Worm (Caenorhabditis elegans): ENCODE results near the gene dhhc-4.

The dhhc-4 gene

DNA sequence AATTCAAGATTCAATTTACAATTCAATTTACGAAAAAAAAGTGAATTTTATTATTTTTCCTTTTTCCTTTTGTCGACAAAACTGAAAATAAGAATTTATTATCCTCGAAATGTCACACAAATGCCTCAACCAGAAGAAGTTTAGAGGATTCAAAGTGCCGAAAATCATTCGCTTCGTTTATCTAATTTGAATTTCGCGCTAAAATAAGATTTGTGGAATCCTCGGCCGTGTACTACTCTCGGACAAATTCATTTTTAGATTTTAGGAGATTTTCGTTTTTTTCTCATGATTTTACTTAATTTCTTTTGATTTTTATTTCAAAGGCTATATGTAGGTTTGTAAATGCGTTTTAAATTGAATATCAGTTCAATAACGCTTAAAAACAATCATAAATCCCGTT, 19.0 kb downstream of the dhhc-4 start:
- TF ChIP-seq nfya-1 (tag; optimal IDR thresholded peaks at IDR 0.05; ENCODE audit: insufficient read depth) (no peak), daf-12 (tag; optimal IDR thresholded peaks at IDR 0.05) (no peak), mml-1 (tag; optimal IDR thresholded peaks at IDR 0.05) (no peak), sea-2 (GFP tag; optimal IDR thresholded peaks at IDR 0.05) (no peak), ama-1 (optimal IDR thresholded peaks at IDR 0.05) (no peak), jun-1 (tag; optimal IDR thresholded peaks at IDR 0.05) (no peak), ZK546.5 (tag; optimal IDR thresholded peaks at IDR 0.05) (no peak), unc-39 (tag; optimal IDR thresholded peaks at IDR 0.05) (no peak), fkh-10 (GFP tag; optimal IDR thresholded peaks at IDR 0.05) (no peak), R02D3.7 (tag; optimal IDR thresholded peaks at IDR 0.05) (no peak), elt-3 (tag; optimal IDR thresholded peaks at IDR 0.05) (no peak), nhr-28 (tag; optimal IDR thresholded peaks at IDR 0.05) (no peak), lin-39 (tag; optimal IDR thresholded peaks at IDR 0.05) (no peak), zag-1 (tag; optimal IDR thresholded peaks at IDR 0.05) (no peak), eor-1 (tag; optimal IDR thresholded peaks at IDR 0.05) (no peak)

DNA sequence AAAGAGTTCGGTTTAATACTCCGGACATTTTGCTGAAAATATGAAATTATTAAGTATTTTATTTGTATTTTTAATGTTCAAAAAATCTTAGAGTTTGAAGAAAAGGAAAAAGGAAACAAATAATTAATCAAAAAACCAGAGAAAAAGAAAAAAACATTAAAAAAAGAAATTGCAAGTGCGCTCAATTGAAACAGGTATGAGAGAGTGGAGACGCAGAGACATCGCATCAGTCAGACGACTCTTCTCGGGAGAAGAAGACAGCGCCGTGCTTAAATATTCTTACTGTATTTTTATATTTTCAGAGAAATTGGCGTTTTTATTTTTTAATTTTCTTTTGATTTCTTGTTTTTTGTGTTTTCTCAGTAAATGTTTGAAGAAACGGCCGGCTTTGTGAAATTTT, 19.5 kb downstream of the dhhc-4 start, which contains the start of gene mrpl-36:
Gene mrpl-36 (minus strand): TSS at position 34 of the 400 bp plus-strand sequence.
- no peak for TF ChIP-seq fkh-10 (GFP tag; optimal IDR thresholded peaks at IDR 0.05)
- TF ChIP-seq mml-1 (tag; optimal IDR thresholded peaks at IDR 0.05) = no peak
- TF ChIP-seq ztf-11 (tag; optimal IDR thresholded peaks at IDR 0.05) = no peak
- no peak for TF ChIP-seq unc-62 (GFP tag; optimal IDR thresholded peaks at IDR 0.05)
- TF ChIP-seq nhr-76 (tag; optimal IDR thresholded peaks at IDR 0.05) = no peak
- TF ChIP-seq lin-39 (tag; optimal IDR thresholded peaks at IDR 0.05) = peak; percentile 10
- no peak for TF ChIP-seq nhr-28 (tag; optimal IDR thresholded peaks at IDR 0.05)
- peak; percentile 20 for TF ChIP-seq egl-5 (tag; optimal IDR thresholded peaks at IDR 0.05)
- no peak for TF ChIP-seq elt-1 (tag; optimal IDR thresholded peaks at IDR 0.05)
- no peak for TF ChIP-seq ceh-16 (tag; optimal IDR thresholded peaks at IDR 0.05)
- TF ChIP-seq nhr-77 (tag; optimal IDR thresholded peaks at IDR 0.05) = no peak
- TF ChIP-seq unc-39 (tag; optimal IDR thresholded peaks at IDR 0.05) = no peak
- no peak for TF ChIP-seq tbx-2 (tag; optimal IDR thresholded peaks at IDR 0.05)
- no peak for TF ChIP-seq ceh-9 (tag; optimal IDR thresholded peaks at IDR 0.05)
- TF ChIP-seq egl-27 (tag; optimal IDR thresholded peaks at IDR 0.05) = no peak
- peak; percentile 5 for TF ChIP-seq snpc-4 (tag; optimal IDR thresholded peaks at IDR 0.05)
- TF ChIP-seq ama-1 (optimal IDR thresholded peaks at IDR 0.05) = no peak
- TF ChIP-seq elt-3 (tag; optimal IDR thresholded peaks at IDR 0.05) = no peak
- no peak for TF ChIP-seq hmg-11 (tag; optimal IDR thresholded peaks at IDR 0.05)
- peak; percentile 64 for TF ChIP-seq nfya-1 (tag; optimal IDR thresholded peaks at IDR 0.05; ENCODE audit: insufficient read depth)
- TF ChIP-seq daf-12 (tag; optimal IDR thresholded peaks at IDR 0.05) = no peak
- peak; percentile 55 for TF ChIP-seq pha-4 (tag; optimal IDR thresholded peaks at IDR 0.05)
- peak; percentile 73 for TF ChIP-seq lin-15B (tag; optimal IDR thresholded peaks at IDR 0.05)
- no peak for TF ChIP-seq fos-1 (tag; optimal IDR thresholded peaks at IDR 0.05)
- TF ChIP-seq jun-1 (tag; optimal IDR thresholded peaks at IDR 0.05) = no peak
- peak; percentile 0 for TF ChIP-seq elt-2 (tag; optimal IDR thresholded peaks at IDR 0.05)
- no peak for TF ChIP-seq mdl-1 (tag; optimal IDR thresholded peaks at IDR 0.05)
- TF ChIP-seq nhr-25 (tag; optimal IDR thresholded peaks at IDR 0.05) = no peak

DNA sequence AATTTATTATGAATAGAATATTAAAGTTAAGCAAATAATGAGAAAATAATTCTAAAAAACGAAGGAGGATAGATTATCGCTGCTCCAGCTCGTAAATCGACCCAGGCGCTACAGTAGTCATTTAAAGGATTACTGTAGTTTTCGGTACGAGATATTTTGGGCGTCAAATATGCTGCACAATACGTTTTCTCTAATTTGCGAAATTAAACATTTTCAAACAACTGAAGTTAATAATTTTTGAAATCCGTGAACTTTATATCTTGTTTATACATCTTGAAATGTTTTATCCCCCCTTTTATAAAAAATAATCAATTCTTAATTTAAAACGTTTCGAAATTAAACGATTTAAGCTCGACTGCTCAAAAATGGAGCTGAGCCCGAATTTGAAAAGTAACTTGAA, 21.5 kb downstream of the dhhc-4 start, which contains the start of gene K11H3.2:
Gene K11H3.2 (plus strand): TSS at position 301 of the 400 bp plus-strand sequence.
- no peak for TF ChIP-seq pqm-1 (tag; optimal IDR thresholded peaks at IDR 0.05)
- no peak for TF ChIP-seq ztf-4 (tag; optimal IDR thresholded peaks at IDR 0.05)
- no peak for TF ChIP-seq mml-1 (tag; optimal IDR thresholded peaks at IDR 0.05)
- no peak for TF ChIP-seq fos-1 (tag; optimal IDR thresholded peaks at IDR 0.05)
- no peak for TF ChIP-seq lsy-12 (tag; optimal IDR thresholded peaks at IDR 0.05)
- TF ChIP-seq sea-2 (GFP tag; optimal IDR thresholded peaks at IDR 0.05) = no peak
- no peak for TF ChIP-seq nhr-43 (tag; optimal IDR thresholded peaks at IDR 0.05; ENCODE audit: poor library complexity, severe bottlenecking)
- no peak for TF ChIP-seq hmg-11 (tag; optimal IDR thresholded peaks at IDR 0.05)
- no peak for TF ChIP-seq nhr-67 (tag; optimal IDR thresholded peaks at IDR 0.05)
- no peak for TF ChIP-seq nhr-12 (tag; optimal IDR thresholded peaks at IDR 0.05)
- TF ChIP-seq ceh-28 (tag; optimal IDR thresholded peaks at IDR 0.05) = no peak
- TF ChIP-seq pha-4 (tag; optimal IDR thresholded peaks at IDR 0.05) = no peak
- TF ChIP-seq snpc-4 (tag; optimal IDR thresholded peaks at IDR 0.05) = no peak
- TF ChIP-seq nhr-11 (tag; optimal IDR thresholded peaks at IDR 0.05) = no peak
- TF ChIP-seq ceh-9 (tag; optimal IDR thresholded peaks at IDR 0.05) = no peak

Measured in whole organism, L3 larva.